Worm (Caenorhabditis elegans): ENCODE results near the gene col-104.

col-104 gene

ce11 chrIV:1355147-1355546 is at the start of gene col-104:
Gene col-104 (minus strand): TSS chrIV:1355305.
- TF ChIP-seq unc-62 (GFP tag; optimal IDR thresholded peaks at IDR 0.05) = no peak

DNA sequence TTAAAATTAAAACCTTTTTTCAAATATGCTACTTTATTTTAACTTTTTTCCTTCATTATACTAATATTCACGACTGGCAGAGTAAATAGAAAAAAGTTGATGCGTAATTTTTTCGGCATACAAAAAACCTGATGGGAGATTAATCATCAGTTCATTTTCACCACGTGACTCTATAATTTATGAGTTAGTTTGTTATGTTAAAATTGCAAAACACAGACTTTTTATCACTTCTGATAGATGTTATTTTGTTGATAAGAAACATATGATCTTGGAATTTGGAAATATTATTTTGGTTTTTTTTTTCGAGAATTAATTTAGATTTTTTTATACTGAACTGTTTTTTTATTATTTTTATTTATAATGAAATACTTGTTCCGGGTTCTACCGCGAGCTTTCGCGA is 48.9 kb upstream of the col-104 start:
- TF ChIP-seq unc-62 (GFP tag; optimal IDR thresholded peaks at IDR 0.05) = no peak

- no peak for TF ChIP-seq unc-62 (GFP tag; optimal IDR thresholded peaks at IDR 0.05)
Observed at ce11 chrIV:1400016-1400415, 44.9 kb upstream of the col-104 start.

DNA sequence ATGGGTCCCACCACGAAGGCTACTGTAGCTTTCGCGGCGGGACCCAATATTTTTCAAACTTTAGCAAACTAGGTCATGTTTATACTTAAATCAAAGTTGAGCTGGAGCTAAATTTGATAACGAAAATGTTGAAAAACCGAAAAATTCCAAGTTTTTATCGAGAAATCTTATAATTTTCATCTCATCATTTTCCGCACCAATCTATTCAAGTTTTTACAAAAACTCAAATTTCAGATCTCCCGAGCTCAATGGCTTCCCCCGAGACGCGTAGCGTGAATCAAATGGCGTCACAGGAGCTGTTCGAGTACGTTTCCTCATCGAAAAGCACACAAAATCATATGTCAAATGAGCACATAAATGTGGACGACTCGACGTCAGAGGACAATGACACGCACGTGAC is 42.8 kb upstream of the col-104 start:
- no peak for TF ChIP-seq unc-62 (GFP tag; optimal IDR thresholded peaks at IDR 0.05)

ce11 chrIV:1394077-1394476 is 39.0 kb upstream of the col-104 start:
- TF ChIP-seq unc-62 (GFP tag; optimal IDR thresholded peaks at IDR 0.05) = no peak

ce11 chrIV:1391446-1391845 is 36.3 kb upstream of the col-104 start:
- no peak for TF ChIP-seq unc-62 (GFP tag; optimal IDR thresholded peaks at IDR 0.05)

DNA sequence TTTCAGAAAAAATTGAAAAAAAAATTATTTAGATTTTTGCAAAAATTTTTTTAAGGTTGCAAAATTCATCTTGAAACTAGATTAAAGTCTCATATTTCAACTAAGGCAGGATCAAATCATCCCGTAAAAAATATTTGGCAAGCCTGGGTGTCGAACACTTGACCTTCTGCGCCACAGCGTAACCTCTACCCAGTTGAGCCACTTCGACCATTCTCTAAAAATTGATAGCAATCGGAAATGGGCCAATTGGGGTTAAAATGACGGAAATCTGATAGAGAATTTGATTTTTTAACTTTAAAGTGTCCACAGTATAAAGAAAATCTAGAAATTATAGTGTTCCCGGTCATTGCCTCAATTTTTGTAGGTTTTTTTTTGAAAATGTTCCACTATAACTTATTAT is 35.0 kb upstream of the col-104 start:
- no peak for TF ChIP-seq unc-62 (GFP tag; optimal IDR thresholded peaks at IDR 0.05)

- TF ChIP-seq unc-62 (GFP tag; optimal IDR thresholded peaks at IDR 0.05) = no peak
Observed at ce11 chrIV:1389599-1389998, 34.5 kb upstream of the col-104 start.

- no peak for TF ChIP-seq unc-62 (GFP tag; optimal IDR thresholded peaks at IDR 0.05)
Observed at ce11 chrIV:1389021-1389420, 33.9 kb upstream of the col-104 start.

DNA sequence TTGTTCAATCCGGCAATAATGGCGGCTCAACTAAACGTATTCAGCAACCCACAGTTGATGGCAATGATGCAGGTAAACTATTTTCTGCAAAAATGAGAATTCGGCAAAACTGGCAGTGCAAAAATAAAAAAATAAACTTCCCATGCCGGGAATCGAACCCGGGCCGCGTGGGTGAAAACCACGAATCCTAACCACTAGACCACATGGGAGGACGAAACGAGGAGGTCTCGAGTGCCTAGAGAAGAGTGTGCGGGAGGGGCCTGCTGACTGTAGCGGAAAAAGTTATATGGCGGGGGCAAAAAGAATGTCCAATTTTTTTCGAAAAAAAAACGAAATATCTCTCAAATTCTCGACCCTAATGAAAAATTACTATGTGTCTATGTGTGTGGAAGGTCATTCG is 33.0 kb upstream of the col-104 start:
- no peak for TF ChIP-seq unc-62 (GFP tag; optimal IDR thresholded peaks at IDR 0.05)

DNA sequence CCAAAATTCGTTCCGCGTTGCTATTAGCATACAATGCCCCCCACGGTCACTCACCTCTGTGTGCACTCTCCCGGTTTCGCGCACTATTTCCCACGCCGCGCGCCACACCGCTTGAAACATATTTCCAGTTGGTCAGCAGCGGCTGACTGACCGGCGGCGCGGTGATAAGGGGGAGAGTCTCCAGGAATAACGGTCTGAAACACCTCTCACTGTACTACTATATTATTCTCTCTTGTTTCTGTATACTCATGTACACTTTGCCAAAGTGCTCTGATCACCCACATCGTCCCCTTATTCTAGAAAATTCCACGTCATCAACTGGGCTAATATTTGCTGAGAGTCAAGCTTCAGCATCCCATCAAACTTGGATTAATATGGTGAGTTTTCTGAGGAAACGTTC is 30.8 kb upstream of the col-104 start, which contains the start of gene nhr-41:
Gene nhr-41, plus strand, starts transcription at position 301 of the 400 bp plus-strand sequence.
- TF ChIP-seq unc-62 (GFP tag; optimal IDR thresholded peaks at IDR 0.05) = no peak

- TF ChIP-seq unc-62 (GFP tag; optimal IDR thresholded peaks at IDR 0.05) = no peak
Observed at ce11 chrIV:1385500-1385899, 30.4 kb upstream of the col-104 start.

DNA sequence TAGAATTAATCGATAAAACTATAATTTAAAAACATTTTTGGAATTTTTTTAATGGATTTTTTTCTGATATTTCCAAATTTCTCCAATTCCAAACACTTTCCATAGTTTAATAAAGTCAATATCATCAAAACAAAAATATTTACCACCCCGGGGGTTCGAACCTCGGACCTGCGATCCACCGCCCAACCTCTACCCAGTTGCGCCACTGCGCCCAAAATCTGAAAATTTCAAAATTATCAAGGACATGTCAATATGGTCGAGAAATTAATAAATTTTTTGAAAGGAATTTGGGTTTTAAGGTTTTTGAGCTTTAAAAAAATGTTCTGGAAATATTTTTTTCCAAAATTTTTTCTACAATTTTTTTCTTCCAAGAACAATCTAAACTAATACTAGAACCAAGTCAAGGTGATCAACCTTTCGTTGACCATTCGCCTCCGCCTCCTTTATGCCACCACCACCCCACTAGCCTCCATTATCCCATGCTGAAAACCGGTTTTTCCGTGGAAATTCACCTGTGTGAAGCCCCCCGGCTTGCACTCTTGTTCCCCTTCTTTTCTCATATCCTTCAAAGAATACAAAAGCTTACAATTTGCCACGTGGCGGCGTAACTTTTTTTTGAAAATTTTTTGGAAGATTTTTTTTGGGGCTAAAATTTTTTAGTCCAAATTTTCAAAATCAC is 26.6 kb upstream of the col-104 start:
- TF ChIP-seq unc-62 (GFP tag; optimal IDR thresholded peaks at IDR 0.05) = no peak

- no peak for TF ChIP-seq unc-62 (GFP tag; optimal IDR thresholded peaks at IDR 0.05)
Observed at ce11 chrIV:1380350-1380749, 25.2 kb upstream of the col-104 start.

DNA sequence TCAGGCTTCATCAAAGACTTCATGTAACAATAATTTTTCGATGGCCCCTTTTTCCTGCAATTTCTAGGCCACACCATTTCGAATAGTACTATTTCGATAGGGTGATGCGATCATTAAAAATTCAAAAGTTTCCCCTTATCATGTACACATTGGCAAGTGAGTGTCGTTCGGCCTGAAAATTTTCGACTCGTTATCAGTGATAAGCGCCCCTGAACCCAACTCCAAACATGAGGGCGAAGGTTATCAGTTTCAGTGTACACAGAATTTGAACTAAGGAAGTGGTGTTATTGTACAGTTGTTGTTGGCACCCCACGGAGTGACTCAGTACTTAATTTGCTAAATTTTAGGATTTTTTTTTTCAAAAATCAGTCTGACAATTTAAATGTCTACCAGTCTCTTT is 23.8 kb upstream of the col-104 start:
- no peak for TF ChIP-seq unc-62 (GFP tag; optimal IDR thresholded peaks at IDR 0.05)

DNA sequence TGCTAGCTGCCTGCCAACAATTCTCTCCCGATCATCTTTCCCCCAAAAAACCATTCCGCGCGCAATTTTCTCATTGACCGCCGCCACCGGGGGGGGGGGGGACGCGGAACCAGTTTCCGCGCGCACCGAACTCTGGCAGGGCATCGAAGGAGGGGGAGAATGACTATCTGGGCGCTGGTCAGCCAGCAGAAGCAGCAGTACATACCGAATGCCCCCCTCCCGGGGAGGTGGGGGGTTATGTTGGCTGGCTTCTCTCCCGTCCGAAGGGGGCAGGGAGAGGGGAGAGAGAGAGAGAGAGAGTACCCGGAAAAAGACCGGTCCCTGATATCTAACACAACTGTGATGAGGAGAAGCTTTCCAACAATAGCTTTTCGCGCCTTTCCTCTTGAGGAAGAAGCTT is 22.6 kb upstream of the col-104 start:
- no peak for TF ChIP-seq unc-62 (GFP tag; optimal IDR thresholded peaks at IDR 0.05)

ce11 chrIV:1375289-1375688 is 20.2 kb upstream of the col-104 start:
- TF ChIP-seq unc-62 (GFP tag; optimal IDR thresholded peaks at IDR 0.05) = no peak

DNA sequence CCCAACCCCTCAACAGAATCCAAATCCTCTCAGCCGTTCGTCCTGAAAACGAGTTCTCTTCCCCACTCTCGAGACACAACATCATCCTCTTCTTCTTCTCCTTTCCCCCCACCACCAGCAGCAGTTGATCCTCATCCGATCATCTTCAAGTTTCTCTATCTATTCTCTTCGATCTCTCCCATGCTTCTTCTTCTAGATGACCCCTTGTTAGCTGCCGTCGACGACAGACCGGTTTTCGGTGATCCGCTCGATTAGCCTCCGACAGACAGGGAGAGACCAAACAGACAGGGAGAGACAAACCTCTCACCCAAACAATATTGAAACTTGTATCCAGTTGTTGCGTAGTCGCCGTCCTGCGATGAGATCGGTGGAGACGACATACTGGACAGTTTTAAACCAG is 16.2 kb upstream of the col-104 start:
- TF ChIP-seq unc-62 (GFP tag; optimal IDR thresholded peaks at IDR 0.05) = no peak
